Fruit fly (Drosophila melanogaster): ENCODE results near the gene CG33223.

The CG33223 gene

dm6 chrX:8517121-8518024, 33.7 kb upstream of the CG33223 start, which contains the start of gene Nrg (continued):
- TF ChIP-seq pan (optimal IDR thresholded peaks at IDR 0.05) = no peak
- peak in 1 of 2 experiments; percentile 23 for TF ChIP-seq pan (GFP tag; optimal IDR thresholded peaks at IDR 0.05 in 1 of 2, IDR thresholded peaks at IDR 0.05 in 1 of 2)
- peak; percentile 86 for TF ChIP-seq Jarid2 (GFP tag; optimal IDR thresholded peaks at IDR 0.05)
- peak; percentile 10 for TF ChIP-seq maf-S (GFP tag; optimal IDR thresholded peaks at IDR 0.05)
- peak; percentile 20 for TF ChIP-seq CG7839 (tag; optimal IDR thresholded peaks at IDR 0.05)
- TF ChIP-seq CG32532 (GFP tag; IDR thresholded peaks at IDR 0.05) = peak; percentile 52; the same call in 1 of the 2 replicates
- TF ChIP-seq CG2712 (tag; optimal IDR thresholded peaks at IDR 0.05) = peak; percentile 48
- TF ChIP-seq H15 (GFP tag; IDR thresholded peaks at IDR 0.05) = no peak
- TF ChIP-seq NfI (GFP tag; optimal IDR thresholded peaks at IDR 0.05) = peak; percentile 26
- TF ChIP-seq Tbp (GFP tag; optimal IDR thresholded peaks at IDR 0.05) = no peak
- TF ChIP-seq sob (GFP tag; IDR thresholded peaks at IDR 0.05) = peak; percentile 61
- TF ChIP-seq hkb (optimal IDR thresholded peaks at IDR 0.05) = no peak
- TF ChIP-seq hkb (GFP tag; IDR thresholded peaks at IDR 0.05) = peak; percentile 52; the same call in 1 of the 2 replicates
- TF ChIP-seq CG1647 (GFP tag; optimal IDR thresholded peaks at IDR 0.05) = no peak
- peak; percentile 99 for TF ChIP-seq E2f2 (GFP tag; IDR thresholded peaks at IDR 0.05)
- peak; percentile 100 for TF ChIP-seq bbx (GFP tag; IDR thresholded peaks at IDR 0.05; ENCODE audit: partially characterized antibody)
- TF ChIP-seq CG14050 (GFP tag; IDR thresholded peaks at IDR 0.05) = no peak
- no peak for TF ChIP-seq fd102C (GFP tag; optimal IDR thresholded peaks at IDR 0.05)
- peak; percentile 82 for TF ChIP-seq sens (GFP tag)
- TF ChIP-seq ssp (GFP tag; IDR thresholded peaks at IDR 0.05) = no peak
- TF ChIP-seq CG14710 (tag; optimal IDR thresholded peaks at IDR 0.05) = peak; percentile 81
- no peak for TF ChIP-seq CG30431 (GFP tag; optimal IDR thresholded peaks at IDR 0.05)
- peak; percentile 61; the same call in 1 of the 3 replicates for TF ChIP-seq Dbx (GFP tag; IDR thresholded peaks at IDR 0.05)
- TF ChIP-seq Pdp1 (GFP tag; optimal IDR thresholded peaks at IDR 0.05) = peak; percentile 16 to 61
- TF ChIP-seq ro (GFP tag; IDR thresholded peaks at IDR 0.05) = no peak
- peak; percentile 37 for TF ChIP-seq lbe (GFP tag; optimal IDR thresholded peaks at IDR 0.05)
- TF ChIP-seq CG31365 (tag; optimal IDR thresholded peaks at IDR 0.05) = no peak
- peak; percentile 7 for TF ChIP-seq CG9876 (GFP tag; optimal IDR thresholded peaks at IDR 0.05)
- TF ChIP-seq CG9215 (GFP tag; IDR thresholded peaks at IDR 0.05) = no peak; the same call in none of the 2 replicates
- TF ChIP-seq CG16813 (GFP tag; IDR thresholded peaks at IDR 0.05; ENCODE audit: partially characterized antibody) = peak; percentile 99
- TF ChIP-seq hth (optimal IDR thresholded peaks at IDR 0.05) = no peak
- no peak for TF ChIP-seq pb (GFP tag; optimal IDR thresholded peaks at IDR 0.05)
- TF ChIP-seq tin (GFP tag; optimal IDR thresholded peaks at IDR 0.05) = no peak
- TF ChIP-seq Abd-B (GFP tag; optimal IDR thresholded peaks at IDR 0.05) = peak; percentile 37
- peak; percentile 99 for TF ChIP-seq pzg (GFP tag; optimal IDR thresholded peaks at IDR 0.05)
- TF ChIP-seq CG11560 (tag; IDR thresholded peaks at IDR 0.05) = peak; percentile 62; the same call in 1 of the 3 replicates
- TF ChIP-seq Sin3A (optimal IDR thresholded peaks at IDR 0.05) = peak; percentile 10
- TF ChIP-seq vvl (GFP tag; IDR thresholded peaks at IDR 0.05) = peak; percentile 68; the same call in 1 of the 2 replicates
- TF ChIP-seq sna (GFP tag; IDR thresholded peaks at IDR 0.05; ENCODE audit: partially characterized antibody) = peak; percentile 100
- no peak for TF ChIP-seq Neu2 (GFP tag; optimal IDR thresholded peaks at IDR 0.05; ENCODE audit: borderline replicate concordance)
- no peak for TF ChIP-seq Sry-β (GFP tag; optimal IDR thresholded peaks at IDR 0.05)
- TF ChIP-seq D19A (tag; optimal IDR thresholded peaks at IDR 0.05) = no peak
- TF ChIP-seq D (optimal IDR thresholded peaks at IDR 0.05) = no peak
- TF ChIP-seq D (GFP tag; optimal IDR thresholded peaks at IDR 0.05) = no peak
- TF ChIP-seq Myb (GFP tag; optimal IDR thresholded peaks at IDR 0.05) = peak; percentile 86
- no peak for TF ChIP-seq CG17612 (GFP tag; IDR thresholded peaks at IDR 0.05)
- TF ChIP-seq CG8359 (GFP tag; optimal IDR thresholded peaks at IDR 0.05; ENCODE audit: borderline replicate concordance) = no peak
- no peak for TF ChIP-seq unpg (GFP tag; optimal IDR thresholded peaks at IDR 0.05)
- no peak for TF ChIP-seq esg (GFP tag; conservative IDR thresholded peaks at IDR 0.05)
- TF ChIP-seq vnd (GFP tag; IDR thresholded peaks at IDR 0.05; ENCODE audit: partially characterized antibody) = peak; percentile 98
